Fruit fly (Drosophila melanogaster) whole organism, prepupa: ENCODE measurements around the gene nbs.
A peak's percentile ranks its signal among the peaks of the same experiment; 100 is the strongest.

Source experiments
- CG10669 ChIP-seq: fragments of 200-800 bp; sonication (Bioruptor generic); optimal IDR thresholded peaks from 3 replicates; lab custom pipeline; 2018; ENCODE audit warnings: missing biosample characterization, mild to moderate bottlenecking, missing genetic modification characterization, moderate library complexity
- CG11294 ChIP-seq: fragments of 200-800 bp; sonication (Bioruptor generic); IDR thresholded peaks from 2 replicates; pipeline ENCODE4 v1.3.6; 2022; ENCODE audit warnings: missing biosample characterization, missing genetic modification characterization
- CG11762 ChIP-seq: fragments of 200-800 bp; sonication (Bioruptor generic); optimal IDR thresholded peaks from 3 replicates; lab custom pipeline; 2016; ENCODE audit warnings: missing biosample characterization, missing genetic modification characterization; ENCODE audit not compliant: insufficient read depth
- CG11902 ChIP-seq: fragments of 200-800 bp; sonication (Bioruptor generic); optimal IDR thresholded peaks from 3 replicates; lab custom pipeline; 2016; ENCODE audit warnings: missing biosample characterization, missing genetic modification characterization
- CG15336 ChIP-seq: fragments of 200-800 bp; sonication (Bioruptor generic); IDR thresholded peaks from 2 replicates; pipeline ENCODE4 v1.3.6; 2022; ENCODE audit warnings: missing biosample characterization, missing genetic modification characterization
- CG1621 ChIP-seq: fragments of 200-800 bp; sonication (Bioruptor generic); optimal IDR thresholded peaks from 3 replicates; lab custom pipeline; 2018; ENCODE audit warnings: missing biosample characterization, mild to moderate bottlenecking, missing genetic modification characterization
- CG3032 ChIP-seq: fragments of 200-800 bp; optimal IDR thresholded peaks from 2 replicates; lab custom pipeline; 2019; ENCODE audit warnings: missing biosample characterization, mild to moderate bottlenecking, missing genetic modification characterization, moderate library complexity
- CG31627 ChIP-seq: fragments of 200-800 bp; sonication (Bioruptor generic); optimal IDR thresholded peaks from 3 replicates; lab custom pipeline; 2016; ENCODE audit warnings: missing biosample characterization, missing genetic modification characterization
- CG32006 ChIP-seq: fragments of 200-800 bp; sonication (Bioruptor generic); optimal IDR thresholded peaks from 3 replicates; lab custom pipeline; 2017; ENCODE audit warnings: missing biosample characterization, mild to moderate bottlenecking, missing genetic modification characterization
- CG34406 ChIP-seq: fragments of 200-800 bp; sonication (Bioruptor generic); optimal IDR thresholded peaks from 3 replicates; lab custom pipeline; 2016; ENCODE audit warnings: missing biosample characterization, missing genetic modification characterization
- CG3919 ChIP-seq: fragments of 200-800 bp; sonication (Bioruptor generic); optimal IDR thresholded peaks from 3 replicates; lab custom pipeline; 2016; ENCODE audit warnings: missing biosample characterization, missing genetic modification characterization
- CG4318 ChIP-seq: fragments of 200-800 bp; sonication (Bioruptor generic); optimal IDR thresholded peaks from 3 replicates; lab custom pipeline; 2017; ENCODE audit warnings: missing biosample characterization, mild to moderate bottlenecking, missing genetic modification characterization
- CG6163 ChIP-seq: fragments of 200-800 bp; sonication (Bioruptor generic); IDR thresholded peaks from 3 replicates; pipeline ENCODE4 v1.3.6; 2022; ENCODE audit warnings: missing biosample characterization, missing genetic modification characterization
- CG6792 ChIP-seq: fragments of 200-800 bp; sonication (Bioruptor generic); optimal IDR thresholded peaks from 3 replicates; lab custom pipeline; 2016; ENCODE audit warnings: missing biosample characterization, missing genetic modification characterization
- CG6808 ChIP-seq: fragments of 200-800 bp; sonication (Bioruptor generic); optimal IDR thresholded peaks from 3 replicates; lab custom pipeline; 2017; ENCODE audit warnings: missing biosample characterization, missing genetic modification characterization, mild to moderate bottlenecking, moderate library complexity, missing genetic modification reagents
- CG6854 ChIP-seq: fragments of 200-800 bp; sonication (Bioruptor generic); optimal IDR thresholded peaks from 2 replicates; lab custom pipeline; 2017; ENCODE audit warnings: missing biosample characterization, mild to moderate bottlenecking, missing genetic modification characterization
- CG8632 ChIP-seq: fragments of 200-800 bp; sonication (Bioruptor generic); optimal IDR thresholded peaks from 3 replicates; lab custom pipeline; 2016; ENCODE audit warnings: missing biosample characterization, missing genetic modification characterization
- CG9139 ChIP-seq: fragments of 200-800 bp; sonication (Bioruptor generic); optimal IDR thresholded peaks from 3 replicates; lab custom pipeline; 2017; ENCODE audit warnings: missing biosample characterization, mild to moderate bottlenecking, missing genetic modification characterization
- Ets96B ChIP-seq: fragments of 200-800 bp; optimal IDR thresholded peaks from 2 replicates; lab custom pipeline; 2019; ENCODE audit warnings: missing biosample characterization, mild to moderate bottlenecking, missing genetic modification characterization, moderate library complexity
- Gug ChIP-seq: fragments of 200-800 bp; sonication (Bioruptor generic); IDR thresholded peaks from 2 replicates; pipeline ENCODE4 v1.3.6; 2022; ENCODE audit warnings: missing biosample characterization, missing genetic modification characterization
- Hr39 ChIP-seq: fragments of 200-800 bp; sonication (Bioruptor generic); optimal IDR thresholded peaks from 2 replicates; lab custom pipeline; 2016; ENCODE audit warnings: missing biosample characterization, missing genetic modification characterization
- Hr4 ChIP-seq: fragments of 200-800 bp; sonication (Bioruptor generic); optimal IDR thresholded peaks from 3 replicates; lab custom pipeline; 2016; ENCODE audit warnings: missing biosample characterization, missing genetic modification characterization
- Lpt ChIP-seq: fragments of 200-800 bp; sonication (Bioruptor generic); optimal IDR thresholded peaks from 3 replicates; lab custom pipeline; 2016; ENCODE audit warnings: missing biosample characterization, missing genetic modification characterization
- Met ChIP-seq: fragments of 200-800 bp; sonication (Bioruptor generic); optimal IDR thresholded peaks from 3 replicates; lab custom pipeline; 2016; ENCODE audit warnings: missing biosample characterization, missing genetic modification characterization
- OdsH ChIP-seq: fragments of 200-800 bp; sonication (Bioruptor generic); optimal IDR thresholded peaks from 3 replicates; lab custom pipeline; 2016; ENCODE audit warnings: missing biosample characterization, missing genetic modification characterization
- Smox ChIP-seq: fragments of 200-800 bp; sonication (Bioruptor generic); optimal IDR thresholded peaks from 3 replicates; lab custom pipeline; 2016; ENCODE audit warnings: missing biosample characterization, missing genetic modification characterization
- Sox14 ChIP-seq: fragments of 200-800 bp; sonication (Bioruptor generic); optimal IDR thresholded peaks from 3 replicates; lab custom pipeline; 2016; ENCODE audit warnings: missing biosample characterization, missing genetic modification characterization
- Sox15 ChIP-seq: fragments of 200-800 bp; sonication (Bioruptor generic); optimal IDR thresholded peaks from 3 replicates; lab custom pipeline; 2016; ENCODE audit warnings: missing biosample characterization, missing genetic modification characterization
- dac ChIP-seq: fragments of 200-800 bp; sonication (Bioruptor generic); optimal IDR thresholded peaks from 2 replicates; lab custom pipeline; 2017; ENCODE audit warnings: missing biosample characterization, mild to moderate bottlenecking, missing genetic modification characterization
- dsx ChIP-seq: fragments of 200-800 bp; optimal IDR thresholded peaks from 3 replicates; lab custom pipeline; 2019; ENCODE audit warnings: missing biosample characterization, mild to moderate bottlenecking, missing genetic modification characterization, moderate library complexity; ENCODE audit not compliant: poor library complexity, severe bottlenecking
- eg ChIP-seq: fragments of 200-800 bp; sonication (Bioruptor generic); IDR thresholded peaks from 3 replicates; pipeline ENCODE4 v1.3.6; 2022; ENCODE audit warnings: missing biosample characterization, missing genetic modification characterization
- esn ChIP-seq: fragments of 200-800 bp; sonication (Bioruptor generic); optimal IDR thresholded peaks from 2 replicates; lab custom pipeline; 2016; ENCODE audit warnings: missing biosample characterization, mild to moderate bottlenecking, missing genetic modification characterization, moderate library complexity
- fd59A ChIP-seq: fragments of 200-800 bp; sonication (Bioruptor generic); optimal IDR thresholded peaks from 2 replicates; lab custom pipeline; 2017; ENCODE audit warnings: missing biosample characterization, mild to moderate bottlenecking, missing genetic modification characterization, missing genetic modification reagents
- fd85E ChIP-seq: fragments of 200-800 bp; sonication (Bioruptor generic); optimal IDR thresholded peaks from 3 replicates; lab custom pipeline; 2016; ENCODE audit warnings: missing biosample characterization, missing genetic modification characterization
- fkh ChIP-seq: fragments of 200-800 bp; sonication (Bioruptor generic); optimal IDR thresholded peaks from 3 replicates; lab custom pipeline; 2017; ENCODE audit warnings: missing biosample characterization, mild to moderate bottlenecking, missing genetic modification characterization, moderate library complexity
- lz ChIP-seq: fragments of 200-800 bp; sonication (Bioruptor generic); optimal IDR thresholded peaks from 3 replicates; lab custom pipeline; 2016; ENCODE audit warnings: missing biosample characterization, missing genetic modification characterization
- pdm3 ChIP-seq: fragments of 200-800 bp; sonication (Bioruptor generic); optimal IDR thresholded peaks from 3 replicates; lab custom pipeline; 2016; ENCODE audit warnings: missing biosample characterization, missing genetic modification characterization
- salr ChIP-seq, 2 experiments: fragments of 200-800 bp; sonication (Bioruptor generic); optimal IDR thresholded peaks; 3 replicates each; lab custom pipeline; 2016 to 2018; ENCODE audit warnings: missing biosample characterization in 2 of 2, missing genetic modification characterization in 2 of 2, mild to moderate bottlenecking in 1 of 2
- ss ChIP-seq, 2 experiments: fragments of 200-800 bp; sonication (Bioruptor generic); optimal IDR thresholded peaks; 2 replicates in 1 of 2; 3 replicates in 1 of 2; lab custom pipeline; 2017 to 2018; ENCODE audit warnings: mild to moderate bottlenecking in 2 of 2, missing biosample characterization in 2 of 2, missing genetic modification characterization in 2 of 2, moderate library complexity in 1 of 2
- svp ChIP-seq: fragments of 200-800 bp; sonication (Bioruptor generic); peaks from one replicate; lab custom pipeline; 2016; ENCODE audit warnings: missing biosample characterization, missing genetic modification characterization
- topi ChIP-seq: fragments of 200-800 bp; sonication (Bioruptor generic); optimal IDR thresholded peaks from 3 replicates; lab custom pipeline; 2016; ENCODE audit warnings: missing biosample characterization, missing genetic modification characterization
- vri ChIP-seq: fragments of 200-800 bp; sonication (Bioruptor generic); optimal IDR thresholded peaks from 3 replicates; lab custom pipeline; 2016; ENCODE audit warnings: missing biosample characterization, mild to moderate bottlenecking, missing genetic modification characterization

Gene nbs

dm6 chr3L:9692892-9693551, 30.0 kb downstream of the nbs start (continued):
- TF ChIP-seq Sox14 (peak; percentile 97), CG10669 (GFP tag; lab: Kevin White, UChicago) (peak; percentile 90), salr (GFP tag; optimal IDR thresholded peaks at IDR 0.05; lab: Kevin White, UChicago) (peak; percentile 76 to 97), CG34406 (peak; percentile 94), esn (GFP tag; lab: Kevin White, UChicago) (peak; percentile 98), CG11294 (peak; percentile 81), Ets96B (tag; lab: Kevin White, UChicago) (peak; percentile 89), OdsH (GFP tag; lab: Kevin White, UChicago) (peak; percentile 96), Hr4 (GFP tag; lab: Kevin White, UChicago) (peak; percentile 96)

- TF ChIP-seq Smox (GFP tag; lab: Kevin White, UChicago) (no peak), CG11902 (GFP tag; lab: Kevin White, UChicago) (no peak), fkh (peak; percentile 84), CG4318 (GFP tag; lab: Kevin White, UChicago) (no peak), CG6854 (GFP tag; lab: Kevin White, UChicago) (no peak), CG10669 (GFP tag; lab: Kevin White, UChicago) (no peak), dsx (GFP tag; lab: Kevin White, UChicago) (peak; percentile 46), Met (no peak), CG31627 (GFP tag; lab: Kevin White, UChicago) (no peak), CG32006 (GFP tag; lab: Kevin White, UChicago) (no peak), OdsH (GFP tag; lab: Kevin White, UChicago) (no peak), CG8632 (no peak), CG6792 (no peak), svp (GFP tag; lab: Kevin White, UChicago) (peak; percentile 84), CG1621 (tag; lab: Kevin White, UChicago) (no peak), Sox14 (no peak), pdm3 (GFP tag; lab: Kevin White, UChicago) (no peak), CG6163 (peak; percentile 7; the same call in 1 of the 3 replicates), CG15336 (no peak), CG6808 (GFP tag; lab: Kevin White, UChicago) (no peak), CG9139 (no peak), esn (GFP tag; lab: Kevin White, UChicago) (no peak)
Observed at dm6 chr3L:9692234-9692891, 30.6 kb downstream of the nbs start.

- TF ChIP-seq Gug (GFP tag; lab: Robert Waterston, UW) = no peak
- no peak for TF ChIP-seq dsx (GFP tag; lab: Kevin White, UChicago)
- no peak for TF ChIP-seq CG3919
- TF ChIP-seq vri (GFP tag; lab: Kevin White, UChicago) = no peak
- no peak for TF ChIP-seq CG11762
- no peak for TF ChIP-seq dac (GFP tag; lab: Kevin White, UChicago)
- TF ChIP-seq CG3032 (tag; lab: Kevin White, UChicago) = no peak
- TF ChIP-seq CG6854 (GFP tag; lab: Kevin White, UChicago) = no peak
- TF ChIP-seq Sox14 = no peak
Observed at dm6 chr3L:9691476-9691826, 31.5 kb downstream of the nbs start.

dm6 chr3L:9690798-9691475, 32.1 kb downstream of the nbs start:
- TF ChIP-seq lz (peak; percentile 12), CG10669 (GFP tag; lab: Kevin White, UChicago) (no peak), topi (peak; percentile 38), Sox15 (GFP tag; lab: Kevin White, UChicago) (no peak), ss (GFP tag; optimal IDR thresholded peaks at IDR 0.05; lab: Kevin White, UChicago) (no peak), Hr4 (GFP tag; lab: Kevin White, UChicago) (peak; percentile 64), Met (peak; percentile 47), CG15336 (peak; percentile 43), Smox (GFP tag; lab: Kevin White, UChicago) (no peak), CG32006 (GFP tag; lab: Kevin White, UChicago) (no peak), fd59A (GFP tag; lab: Kevin White, UChicago) (no peak), dac (GFP tag; lab: Kevin White, UChicago) (no peak), svp (GFP tag; lab: Kevin White, UChicago) (no peak), Lpt (GFP tag; lab: Kevin White, UChicago) (no peak), fd85E (GFP tag; lab: Kevin White, UChicago) (no peak), OdsH (GFP tag; lab: Kevin White, UChicago) (peak; percentile 5), CG6854 (GFP tag; lab: Kevin White, UChicago) (no peak), CG4318 (GFP tag; lab: Kevin White, UChicago) (no peak), eg (0 out of 3 replicates have a peak, but pooled peaks have one; percentile 44), Ets96B (tag; lab: Kevin White, UChicago) (no peak), Hr39 (GFP tag; lab: Kevin White, UChicago) (peak; percentile 17)
